Worm (Caenorhabditis elegans) whole organism, L3 larva: ENCODE measurements around the gene F32D1.3.

Experiments
- ceh-82 ChIP-seq: fragments of 150-350 bp; optimal IDR thresholded peaks from 2 replicates; lab custom pipeline; 2014; ENCODE audit warnings: missing biosample characterization, missing genetic modification characterization
- elt-3 ChIP-seq, 3 experiments: fragments of 150-350 bp in 1 of 3; sonication (generic microtip) in 2 of 3; optimal IDR thresholded peaks; 2 replicates in 2 of 3; 4 replicates in 1 of 3; lab custom pipeline; 2014 to 2017; ENCODE audit warnings: missing biosample characterization in 3 of 3, missing genetic modification characterization in 3 of 3
- nhr-12 ChIP-seq: fragments of 150-350 bp; optimal IDR thresholded peaks from 2 replicates; lab custom pipeline; 2014; ENCODE audit warnings: missing biosample characterization, missing genetic modification characterization
- nhr-237 ChIP-seq: fragments of 150-350 bp; optimal IDR thresholded peaks from 2 replicates; lab custom pipeline; 2014; ENCODE audit warnings: missing biosample characterization, missing genetic modification characterization
- nhr-43 ChIP-seq: sonication (generic microtip); optimal IDR thresholded peaks from 2 replicates; lab custom pipeline; 2016; ENCODE audit warnings: mild to moderate bottlenecking, missing genetic modification characterization, missing compliant biosample characterization; ENCODE audit not compliant: poor library complexity, severe bottlenecking
- nhr-76 ChIP-seq: fragments of 150-350 bp; sonication (generic microtip); optimal IDR thresholded peaks from 5 replicates; lab custom pipeline; 2014; ENCODE audit warnings: missing biosample characterization, missing genetic modification characterization
- zag-1 ChIP-seq: fragments of 150-350 bp; optimal IDR thresholded peaks from 2 replicates; lab custom pipeline; 2014; ENCODE audit warnings: missing biosample characterization, missing genetic modification characterization
- ztf-4 ChIP-seq: fragments of 150-350 bp; optimal IDR thresholded peaks from 2 replicates; lab custom pipeline; 2014; ENCODE audit warnings: missing biosample characterization, missing genetic modification characterization

DNA sequence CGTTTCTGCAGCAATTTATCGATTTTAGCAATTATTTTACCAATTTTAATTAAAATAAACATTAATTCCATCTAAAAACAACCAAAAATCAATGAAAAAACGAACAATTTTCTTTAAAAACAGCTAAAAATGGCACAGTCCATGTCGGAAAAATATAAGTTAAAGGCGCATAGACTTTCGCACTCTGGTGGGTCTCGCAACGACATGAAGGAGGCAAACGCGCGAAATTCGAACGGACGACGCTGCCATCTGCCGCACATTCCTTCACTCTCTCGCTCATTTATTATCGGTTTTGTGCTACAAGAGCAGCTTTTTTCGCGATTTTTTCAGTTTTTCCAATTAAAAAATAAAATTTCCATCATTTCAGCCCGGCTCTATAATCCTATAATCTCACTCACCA, 14.6 kb downstream of the F32D1.3 start, which contains the start of gene mcm-7:
- TF ChIP-seq nhr-43 (tag; lab: Kevin White, UChicago) (no peak), nhr-237 (tag; lab: Kevin White, UChicago) (no peak), nhr-76 (tag; lab: Kevin White, UChicago) (no peak), nhr-12 (no peak), elt-3 (tag; optimal IDR thresholded peaks at IDR 0.05; lab: Kevin White, UChicago) (no peak), ceh-82 (tag; lab: Kevin White, UChicago) (no peak), ztf-4 (tag; lab: Kevin White, UChicago) (no peak), zag-1 (tag; lab: Kevin White, UChicago) (no peak)
